Worm (Caenorhabditis elegans) whole organism, midembryonic: Measurements from ENCODE around the gene sad-1.

Experiments
- cog-1 ChIP-seq: sonication (generic microtip); optimal IDR thresholded peaks from 2 replicates; lab custom pipeline; 2016; ENCODE audit warnings: missing genetic modification characterization, missing compliant biosample characterization
- klf-2 ChIP-seq: fragments of 200-800 bp; sonication (Bioruptor generic); conservative IDR thresholded peaks from 2 replicates; pipeline ENCODE4 v1.3.6; 2022; ENCODE audit warnings: missing genetic modification reagents, missing genetic modification characterization, missing compliant biosample characterization
- ref-1 ChIP-seq: fragments of 200-800 bp; sonication (Bioruptor generic); conservative IDR thresholded peaks from 2 replicates; pipeline ENCODE4 v1.3.6; 2022; ENCODE audit warnings: missing genetic modification reagents, missing genetic modification characterization, missing compliant biosample characterization
- ztf-29 ChIP-seq: fragments of 200-800 bp; sonication (Bioruptor generic); IDR thresholded peaks from 2 replicates; pipeline ENCODE4 v1.3.6; 2022; ENCODE audit warnings: missing genetic modification reagents, missing genetic modification characterization, missing compliant biosample characterization

DNA sequence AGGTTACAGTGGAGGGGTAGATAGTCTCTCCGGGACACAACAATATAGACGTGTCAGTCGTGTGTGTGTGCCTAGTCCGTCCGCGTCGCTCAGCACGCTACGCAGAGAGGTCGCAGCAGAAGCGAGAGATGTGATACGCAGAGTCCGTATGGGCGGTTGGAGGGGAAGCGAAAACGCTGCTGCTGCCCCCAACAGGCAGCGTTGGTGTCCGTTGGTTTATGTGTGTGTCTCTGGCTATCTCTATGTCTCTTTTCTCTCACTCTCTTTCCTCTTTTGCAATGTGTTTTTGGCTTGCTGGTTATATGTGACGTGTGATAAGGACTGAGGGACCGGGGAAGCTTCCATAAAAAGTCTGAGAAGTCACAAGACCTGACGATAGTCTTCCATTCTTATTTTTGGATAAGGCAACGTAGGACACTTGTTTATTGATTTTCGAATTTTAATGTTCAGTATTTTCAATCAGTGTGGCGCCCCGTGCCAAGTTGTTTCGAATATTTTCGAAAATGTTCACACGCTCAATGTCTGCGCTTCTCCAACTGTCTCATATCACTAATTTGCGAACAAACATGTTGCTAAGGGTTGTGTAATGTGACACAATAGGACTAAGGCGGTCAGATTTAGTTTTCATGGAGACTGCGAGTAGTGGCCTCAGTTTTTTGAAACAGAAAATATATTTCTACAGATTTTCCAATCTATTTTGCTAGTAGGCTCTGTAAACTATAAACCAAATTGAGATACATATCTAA lies 27.1 kb upstream of the sad-1 start, which contains the start of gene pab-2:
- TF ChIP-seq cog-1 (tag; lab: Kevin White, UChicago) (peak; percentile 69), ztf-29 (GFP tag; lab: Robert Waterston, UW) (peak; percentile 73), ref-1 (no peak), klf-2 (GFP tag; lab: Robert Waterston, UW) (no peak)
